Fruit fly (Drosophila melanogaster): ENCODE data around the gene Shawl.
A peak's percentile ranks its signal among the peaks of the same experiment; 100 is the strongest.

Shawl gene

dm6 chr2L:9438227-9438626 lies 23.3 kb upstream of the Shawl start (continued):
- peak; percentile 7 for TF ChIP-seq Sox102F (GFP tag; optimal IDR thresholded peaks at IDR 0.05)
- TF ChIP-seq vvl (GFP tag; IDR thresholded peaks at IDR 0.05) = 0 out of 2 replicates have a peak, but pooled peaks have one; percentile 42
- no peak for TF ChIP-seq CG2202 (tag; optimal IDR thresholded peaks at IDR 0.05)
- no peak for TF ChIP-seq CG1647 (GFP tag; optimal IDR thresholded peaks at IDR 0.05)
- no peak for TF ChIP-seq dysf (GFP tag; IDR thresholded peaks at IDR 0.05)
- no peak for TF ChIP-seq Sry-δ (GFP tag; optimal IDR thresholded peaks at IDR 0.05)
- TF ChIP-seq CG1024 (GFP tag; IDR thresholded peaks at IDR 0.05) = no peak
- peak; percentile 17 for TF ChIP-seq CG2120 (GFP tag; optimal IDR thresholded peaks at IDR 0.05)
- no peak for TF ChIP-seq crc (GFP tag; optimal IDR thresholded peaks at IDR 0.05)
- TF ChIP-seq CG1603 (tag; optimal IDR thresholded peaks at IDR 0.05) = peak; percentile 7
- no peak for TF ChIP-seq CG10462 (GFP tag; optimal IDR thresholded peaks at IDR 0.05)
- TF ChIP-seq Drgx (GFP tag; IDR thresholded peaks at IDR 0.05) = 0 out of 2 replicates have a peak, but pooled peaks have one; percentile 31
- no peak for TF ChIP-seq Bteb2 (GFP tag; optimal IDR thresholded peaks at IDR 0.05)
- peak; percentile 4; the same call in 1 of the 2 replicates for TF ChIP-seq Ada2b (GFP tag; IDR thresholded peaks at IDR 0.05)
- peak; percentile 27; the same call in 1 of the 2 replicates for TF ChIP-seq CG43689 (GFP tag; IDR thresholded peaks at IDR 0.05)
- peak; percentile 1 for TF ChIP-seq dmrt99B (tag; optimal IDR thresholded peaks at IDR 0.05)
- TF ChIP-seq gem (tag; optimal IDR thresholded peaks at IDR 0.05) = peak; percentile 31
- no peak for TF ChIP-seq CG16863 (GFP tag; optimal IDR thresholded peaks at IDR 0.05)
- TF ChIP-seq ind (GFP tag; optimal IDR thresholded peaks at IDR 0.05) = peak; percentile 0
- TF ChIP-seq gt (GFP tag; IDR thresholded peaks at IDR 0.05) = no peak
- TF ChIP-seq Xbp1 (GFP tag; optimal IDR thresholded peaks at IDR 0.05) = no peak
- peak; percentile 81 for TF ChIP-seq Ets65A (GFP tag)
- TF ChIP-seq Optix (GFP tag; IDR thresholded peaks at IDR 0.05) = no peak
- TF ChIP-seq Sry-β (GFP tag; optimal IDR thresholded peaks at IDR 0.05) = no peak
- TF ChIP-seq CG12744 (GFP tag; optimal IDR thresholded peaks at IDR 0.05) = no peak
- TF ChIP-seq Atf3 (GFP tag; optimal IDR thresholded peaks at IDR 0.05) = no peak
- TF ChIP-seq slbo (GFP tag; IDR thresholded peaks at IDR 0.05) = peak; percentile 51
- TF ChIP-seq NC2α (GFP tag; optimal IDR thresholded peaks at IDR 0.05) = no peak
- no peak for TF ChIP-seq CG7928 (GFP tag; optimal IDR thresholded peaks at IDR 0.05)
- TF ChIP-seq CG3726 (GFP tag; IDR thresholded peaks at IDR 0.05) = 0 out of 3 replicates have a peak, but pooled peaks have one; percentile 52
- TF ChIP-seq crol (GFP tag; IDR thresholded peaks at IDR 0.05) = no peak
- TF ChIP-seq NC2β (GFP tag; optimal IDR thresholded peaks at IDR 0.05) = no peak
- TF ChIP-seq Camta (GFP tag; optimal IDR thresholded peaks at IDR 0.05) = no peak
- peak; percentile 62 for TF ChIP-seq nerfin-1 (tag; optimal IDR thresholded peaks at IDR 0.05)
- no peak for TF ChIP-seq stc (GFP tag; IDR thresholded peaks at IDR 0.05)
- no peak for TF ChIP-seq CG14710 (tag; optimal IDR thresholded peaks at IDR 0.05)
- TF ChIP-seq trh (GFP tag; optimal IDR thresholded peaks at IDR 0.05) = no peak
- no peak for TF ChIP-seq CG13624 (GFP tag; optimal IDR thresholded peaks at IDR 0.05)
- TF ChIP-seq Med (GFP tag) = peak; percentile 84
- no peak for TF ChIP-seq CG42726 (GFP tag; IDR thresholded peaks at IDR 0.05; ENCODE audit: partially characterized antibody)
- no peak for TF ChIP-seq CG12942 (GFP tag; optimal IDR thresholded peaks at IDR 0.05)
- TF ChIP-seq CG7372 (GFP tag; IDR thresholded peaks at IDR 0.05) = 0 out of 2 replicates have a peak, but pooled peaks have one; percentile 20
- TF ChIP-seq CG18599 (GFP tag; optimal IDR thresholded peaks at IDR 0.05) = no peak
- no peak for TF ChIP-seq zen2 (GFP tag; IDR thresholded peaks at IDR 0.05; ENCODE audit: partially characterized antibody)
- no peak for TF ChIP-seq prd (optimal IDR thresholded peaks at IDR 0.05)
- TF ChIP-seq prd (GFP tag; IDR thresholded peaks at IDR 0.05) = 0 out of 3 replicates have a peak, but pooled peaks have one; percentile 24
- 0 out of 2 replicates have a peak, but pooled peaks have one; percentile 14 for TF ChIP-seq CG14014 (GFP tag; IDR thresholded peaks at IDR 0.05)
- TF ChIP-seq Chrac-16 (GFP tag; optimal IDR thresholded peaks at IDR 0.05) = no peak
- peak; percentile 2 for TF ChIP-seq phol (tag; optimal IDR thresholded peaks at IDR 0.05)
- no peak for TF ChIP-seq CG9609 (GFP tag; optimal IDR thresholded peaks at IDR 0.05)
- 0 out of 3 replicates have a peak, but pooled peaks have one; percentile 12 for TF ChIP-seq CG11695 (GFP tag; IDR thresholded peaks at IDR 0.05)
- no peak for TF ChIP-seq CG9437 (GFP tag; optimal IDR thresholded peaks at IDR 0.05)
